Worm (Caenorhabditis elegans): ENCODE measurements around the gene Y39A1A.24.

DNA sequence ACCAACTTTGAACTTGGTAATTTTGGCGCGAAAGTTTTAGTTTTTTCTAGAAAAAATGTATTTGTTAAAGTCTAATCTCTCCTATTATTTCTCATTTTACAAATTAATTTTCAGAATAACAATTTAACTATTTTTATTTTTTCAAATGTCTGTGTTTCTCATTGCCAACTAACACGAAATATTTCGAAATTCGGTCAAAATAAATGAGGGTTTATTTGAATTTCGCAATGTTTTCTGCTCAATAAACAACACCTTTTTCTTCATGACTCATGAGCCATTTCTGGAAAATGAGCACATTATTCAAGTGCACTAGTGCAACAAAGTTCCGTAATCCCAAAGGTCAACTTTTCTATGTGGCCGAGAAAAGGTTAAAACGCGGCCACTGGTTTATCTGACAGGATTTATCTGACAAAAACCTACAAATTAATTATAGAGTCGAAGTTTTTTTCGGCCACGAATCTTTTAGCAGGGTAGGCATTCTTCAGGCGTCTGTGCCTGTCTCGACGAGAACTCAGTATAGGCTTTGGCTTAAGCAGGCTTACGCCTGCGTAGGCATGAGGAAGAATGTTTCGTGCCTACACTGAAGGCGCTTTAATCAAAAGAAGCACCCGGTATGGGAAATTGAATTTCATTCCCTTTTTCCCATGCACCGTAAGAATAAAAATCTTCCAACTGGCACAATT lies 26.0 kb downstream of the Y39A1A.24 start, which contains the start of gene Y39A1A.27:
- TF ChIP-seq ztf-11 (tag; optimal IDR thresholded peaks at IDR 0.05): no peak
- no peak for TF ChIP-seq unc-62 (GFP tag; optimal IDR thresholded peaks at IDR 0.05)
- TF ChIP-seq nhr-76 (tag; optimal IDR thresholded peaks at IDR 0.05): no peak
- TF ChIP-seq mep-1 (tag; optimal IDR thresholded peaks at IDR 0.05): no peak
- no peak for TF ChIP-seq zag-1 (tag; optimal IDR thresholded peaks at IDR 0.05)
- no peak for TF ChIP-seq sox-4 (tag; optimal IDR thresholded peaks at IDR 0.05)
- TF ChIP-seq lir-3 (tag; optimal IDR thresholded peaks at IDR 0.05; ENCODE audit: poor library complexity): no peak
- no peak for TF ChIP-seq efl-1 (optimal IDR thresholded peaks at IDR 0.05)
- TF ChIP-seq efl-1 (GFP tag; optimal IDR thresholded peaks at IDR 0.05 in 1 of 2): no peak
- TF ChIP-seq nhr-12 (tag; optimal IDR thresholded peaks at IDR 0.05): no peak
- TF ChIP-seq ets-5 (GFP tag; IDR thresholded peaks at IDR 0.05): no peak
- TF ChIP-seq lin-13 (GFP tag; optimal IDR thresholded peaks at IDR 0.05): no peak
